Worm (Caenorhabditis elegans) whole organism, L3 larva: ENCODE results near the gene gnrr-2.
A peak's percentile ranks its signal among the peaks of the same experiment; 100 is the strongest.

Experiments used
- R02D3.7 ChIP-seq: fragments of 150-350 bp; optimal IDR thresholded peaks from 2 replicates; lab custom pipeline; 2014; ENCODE audit warnings: missing biosample characterization, missing genetic modification characterization
- ZK546.5 ChIP-seq: sonication (generic microtip); optimal IDR thresholded peaks from 2 replicates; lab custom pipeline; 2017; ENCODE audit warnings: missing biosample characterization, missing genetic modification characterization
- aly-2 ChIP-seq: fragments of 150-350 bp; optimal IDR thresholded peaks from 2 replicates; lab custom pipeline; 2014; ENCODE audit warnings: missing biosample characterization, missing genetic modification characterization
- ama-1 ChIP-seq: fragments of 150-350 bp; optimal IDR thresholded peaks from 2 replicates; lab custom pipeline; 2018
- ceh-16 ChIP-seq: sonication (generic microtip); optimal IDR thresholded peaks from 2 replicates; lab custom pipeline; 2017; ENCODE audit warnings: missing biosample characterization, missing genetic modification characterization
- ceh-82 ChIP-seq: fragments of 150-350 bp; optimal IDR thresholded peaks from 2 replicates; lab custom pipeline; 2014; ENCODE audit warnings: missing biosample characterization, missing genetic modification characterization
- ceh-9 ChIP-seq: sonication (generic microtip); optimal IDR thresholded peaks from 2 replicates; lab custom pipeline; 2018; ENCODE audit warnings: missing biosample characterization, missing genetic modification characterization
- daf-12 ChIP-seq: fragments of 150-350 bp; optimal IDR thresholded peaks from 2 replicates; lab custom pipeline; 2014; ENCODE audit warnings: missing biosample characterization, missing genetic modification reagents, missing genetic modification characterization
- elt-1 ChIP-seq: fragments of 150-350 bp; optimal IDR thresholded peaks from 2 replicates; lab custom pipeline; 2014; ENCODE audit warnings: missing biosample characterization, missing genetic modification characterization
- elt-2 ChIP-seq: sonication (generic microtip); optimal IDR thresholded peaks from 2 replicates; lab custom pipeline; 2016; ENCODE audit warnings: missing genetic modification reagents, mild to moderate bottlenecking, missing genetic modification characterization, missing compliant biosample characterization
- elt-3 ChIP-seq, 3 experiments: fragments of 150-350 bp in 1 of 3; sonication (generic microtip) in 2 of 3; optimal IDR thresholded peaks; 2 replicates in 2 of 3; 4 replicates in 1 of 3; lab custom pipeline; 2014 to 2017; ENCODE audit warnings: missing biosample characterization in 3 of 3, missing genetic modification characterization in 3 of 3
- eor-1 ChIP-seq, 2 experiments: fragments of 150-350 bp; optimal IDR thresholded peaks; 2 replicates each; lab custom pipeline; 2014 to 2018; ENCODE audit warnings: missing biosample characterization in 2 of 2, missing genetic modification characterization in 2 of 2
- fkh-10 ChIP-seq: sonication (generic microtip); optimal IDR thresholded peaks from 2 replicates; lab custom pipeline; 2017; ENCODE audit warnings: missing biosample characterization, missing genetic modification reagents, missing genetic modification characterization
- fkh-2 ChIP-seq: fragments of 150-350 bp; optimal IDR thresholded peaks from 2 replicates; lab custom pipeline; 2014; ENCODE audit warnings: missing biosample characterization, missing genetic modification reagents, missing genetic modification characterization
- fos-1 ChIP-seq: fragments of 150-350 bp; optimal IDR thresholded peaks from 2 replicates; lab custom pipeline; 2014; ENCODE audit warnings: missing biosample characterization, missing genetic modification characterization
- jun-1 ChIP-seq: fragments of 150-350 bp; optimal IDR thresholded peaks from 2 replicates; lab custom pipeline; 2014; ENCODE audit warnings: missing biosample characterization, missing genetic modification reagents, missing genetic modification characterization
- lin-15B ChIP-seq: fragments of 150-350 bp; optimal IDR thresholded peaks from 2 replicates; lab custom pipeline; 2014; ENCODE audit warnings: missing biosample characterization, missing genetic modification characterization
- lin-39 ChIP-seq: fragments of 150-350 bp; optimal IDR thresholded peaks from 2 replicates; lab custom pipeline; 2018; ENCODE audit warnings: missing biosample characterization, missing genetic modification reagents, missing genetic modification characterization
- lsy-12 ChIP-seq: sonication (generic microtip); optimal IDR thresholded peaks from 2 replicates; lab custom pipeline; 2016; ENCODE audit warnings: mild to moderate bottlenecking, missing genetic modification characterization, missing compliant biosample characterization
- mml-1 ChIP-seq: fragments of 150-350 bp; sonication (generic microtip); optimal IDR thresholded peaks from 3 replicates; lab custom pipeline; 2014; ENCODE audit warnings: missing biosample characterization, missing genetic modification characterization
- nfya-1 ChIP-seq: sonication (generic microtip); optimal IDR thresholded peaks from 2 replicates; lab custom pipeline; 2017; ENCODE audit warnings: missing genetic modification characterization, mild to moderate bottlenecking, missing compliant biosample characterization, antibody characterized with exemption, moderate library complexity; ENCODE audit not compliant: insufficient read depth
- nhr-11 ChIP-seq: fragments of 150-350 bp; optimal IDR thresholded peaks from 2 replicates; lab custom pipeline; 2014; ENCODE audit warnings: missing biosample characterization, missing genetic modification characterization
- nhr-12 ChIP-seq: fragments of 150-350 bp; optimal IDR thresholded peaks from 2 replicates; lab custom pipeline; 2014; ENCODE audit warnings: missing biosample characterization, missing genetic modification characterization
- nhr-23 ChIP-seq: fragments of 150-350 bp; optimal IDR thresholded peaks from 2 replicates; lab custom pipeline; 2014; ENCODE audit warnings: missing biosample characterization, missing genetic modification reagents, missing genetic modification characterization
- nhr-237 ChIP-seq: fragments of 150-350 bp; optimal IDR thresholded peaks from 2 replicates; lab custom pipeline; 2014; ENCODE audit warnings: missing biosample characterization, missing genetic modification characterization
- nhr-25 ChIP-seq: sonication (generic microtip); optimal IDR thresholded peaks from 2 replicates; lab custom pipeline; 2017; ENCODE audit warnings: missing biosample characterization, missing genetic modification characterization
- nhr-43 ChIP-seq: sonication (generic microtip); optimal IDR thresholded peaks from 2 replicates; lab custom pipeline; 2016; ENCODE audit warnings: mild to moderate bottlenecking, missing genetic modification characterization, missing compliant biosample characterization; ENCODE audit not compliant: poor library complexity, severe bottlenecking
- nhr-67 ChIP-seq: fragments of 150-350 bp; optimal IDR thresholded peaks from 2 replicates; lab custom pipeline; 2014; ENCODE audit warnings: missing biosample characterization, missing genetic modification characterization
- nhr-76 ChIP-seq: fragments of 150-350 bp; sonication (generic microtip); optimal IDR thresholded peaks from 5 replicates; lab custom pipeline; 2014; ENCODE audit warnings: missing biosample characterization, missing genetic modification characterization
- pha-4 ChIP-seq: fragments of 150-350 bp; optimal IDR thresholded peaks from 2 replicates; lab custom pipeline; 2014; ENCODE audit warnings: missing biosample characterization, missing genetic modification reagents, missing genetic modification characterization
- pqm-1 ChIP-seq: fragments of 150-350 bp; optimal IDR thresholded peaks from 2 replicates; lab custom pipeline; 2017; ENCODE audit warnings: missing biosample characterization, missing genetic modification characterization, inconsistent platforms
- sea-2 ChIP-seq: fragments of 150-350 bp; sonication (generic microtip); optimal IDR thresholded peaks from 4 replicates; lab custom pipeline; 2014; ENCODE audit warnings: missing biosample characterization, missing genetic modification reagents, missing genetic modification characterization
- skn-1 ChIP-seq: fragments of 150-350 bp; optimal IDR thresholded peaks from 2 replicates; lab custom pipeline; 2014; ENCODE audit warnings: missing biosample characterization, missing genetic modification characterization
- snpc-4 ChIP-seq: fragments of 150-350 bp; optimal IDR thresholded peaks from 2 replicates; lab custom pipeline; 2014; ENCODE audit warnings: missing biosample characterization, missing genetic modification characterization
- unc-39 ChIP-seq: sonication (generic microtip); optimal IDR thresholded peaks from 4 replicates; lab custom pipeline; 2017; ENCODE audit warnings: missing biosample characterization, missing genetic modification characterization
- unc-62 ChIP-seq: fragments of 150-350 bp; sonication (generic microtip); optimal IDR thresholded peaks from 4 replicates; lab custom pipeline; 2014; ENCODE audit warnings: missing biosample characterization, missing genetic modification reagents, missing genetic modification characterization
- zag-1 ChIP-seq: fragments of 150-350 bp; optimal IDR thresholded peaks from 2 replicates; lab custom pipeline; 2014; ENCODE audit warnings: missing biosample characterization, missing genetic modification characterization
- ztf-11 ChIP-seq: fragments of 150-350 bp; optimal IDR thresholded peaks from 2 replicates; lab custom pipeline; 2014; ENCODE audit warnings: missing biosample characterization, missing genetic modification characterization
- ztf-4 ChIP-seq: fragments of 150-350 bp; optimal IDR thresholded peaks from 2 replicates; lab custom pipeline; 2014; ENCODE audit warnings: missing biosample characterization, missing genetic modification characterization

The gnrr-2 gene

ce11 chrV:14369412-14369811 lies 39.5 kb upstream of the gnrr-2 start:
- TF ChIP-seq fos-1 (tag; lab: Kevin White, UChicago) (no peak), nhr-11 (tag; lab: Kevin White, UChicago) (no peak), nhr-43 (no peak), R02D3.7 (tag; lab: Kevin White, UChicago) (no peak), nhr-67 (no peak), nhr-25 (no peak), jun-1 (tag; lab: Kevin White, UChicago) (no peak), nfya-1 (tag; lab: Kevin White, UChicago) (peak; percentile 43), lin-39 (tag; lab: Kevin White, UChicago) (peak; percentile 47), elt-2 (no peak), ztf-4 (tag; lab: Kevin White, UChicago) (no peak), aly-2 (tag; lab: Kevin White, UChicago) (no peak), mml-1 (tag; lab: Kevin White, UChicago) (no peak), skn-1 (tag; lab: Kevin White, UChicago) (no peak), elt-3 (tag; optimal IDR thresholded peaks at IDR 0.05; lab: Kevin White, UChicago) (no peak), ZK546.5 (tag; lab: Kevin White, UChicago) (no peak), fkh-2 (no peak), unc-62 (GFP tag; lab: Kevin White, UChicago) (peak; percentile 51), ceh-9 (no peak), nhr-23 (no peak), nhr-76 (tag; lab: Kevin White, UChicago) (no peak), eor-1 (tag; optimal IDR thresholded peaks at IDR 0.05; lab: Kevin White, UChicago) (no peak), sea-2 (GFP tag; lab: Kevin White, UChicago) (no peak), ama-1 (lab: Kevin White, UChicago) (peak; percentile 53), unc-39 (tag; lab: Kevin White, UChicago) (no peak)

ce11 chrV:14372774-14373173 lies 36.1 kb upstream of the gnrr-2 start, which contains the start of gene unc-39:
unc-39 (plus strand) TSS chrV:14373074.
- TF ChIP-seq elt-3 (tag; optimal IDR thresholded peaks at IDR 0.05; lab: Kevin White, UChicago) (no peak), ZK546.5 (tag; lab: Kevin White, UChicago) (no peak), pqm-1 (tag; lab: Kevin White, UChicago) (no peak), nhr-67 (no peak), nhr-43 (no peak)
- TF ChIP-seq, all 47 proteins: peak for 0

- TF ChIP-seq ama-1 (lab: Kevin White, UChicago) (no peak), ceh-9 (no peak), snpc-4 (tag; lab: Kevin White, UChicago) (no peak), daf-12 (no peak), ztf-11 (tag; lab: Kevin White, UChicago) (no peak), ceh-16 (no peak), nhr-12 (no peak), zag-1 (tag; lab: Kevin White, UChicago) (no peak), nhr-25 (no peak), nhr-23 (no peak), fkh-2 (no peak), ceh-82 (tag; lab: Kevin White, UChicago) (no peak), fos-1 (tag; lab: Kevin White, UChicago) (no peak), lsy-12 (tag; lab: Kevin White, UChicago) (no peak), nhr-11 (tag; lab: Kevin White, UChicago) (no peak), nhr-76 (tag; lab: Kevin White, UChicago) (no peak)
These were observed 30.8 kb upstream of the gnrr-2 start for ce11 chrV:14378052-14378451.

ce11 chrV:14378986-14379385 lies 29.9 kb upstream of the gnrr-2 start, which contains the start of gene npr-43:
npr-43 (minus strand) TSS chrV:14379086.
- no peak for TF ChIP-seq elt-1 (tag; lab: Kevin White, UChicago)
- TF ChIP-seq pha-4: no peak
- TF ChIP-seq snpc-4 (tag; lab: Kevin White, UChicago): no peak
- TF ChIP-seq aly-2 (tag; lab: Kevin White, UChicago): no peak
- TF ChIP-seq ZK546.5 (tag; lab: Kevin White, UChicago): no peak
- no peak for TF ChIP-seq unc-39 (tag; lab: Kevin White, UChicago)
- TF ChIP-seq R02D3.7 (tag; lab: Kevin White, UChicago): no peak
- no peak for TF ChIP-seq nhr-237
- no peak for TF ChIP-seq ceh-82 (tag; lab: Kevin White, UChicago)
- TF ChIP-seq elt-2: no peak
- no peak for TF ChIP-seq fkh-10 (GFP tag; lab: Kevin White, UChicago)
- TF ChIP-seq nhr-76 (tag; lab: Kevin White, UChicago): no peak
- TF ChIP-seq ama-1 (lab: Kevin White, UChicago): no peak
- no peak for TF ChIP-seq ceh-9
- TF ChIP-seq ceh-16: no peak
- TF ChIP-seq lin-15B (tag; lab: Kevin White, UChicago): no peak
- TF ChIP-seq, all 47 proteins: peak for 0
